Fruit fly (Drosophila melanogaster) whole organism, pupa: ENCODE measurements around the gene TkR86C.

Experiments
- CG8159 ChIP-seq: fragments of 200-800 bp; sonication (Bioruptor generic); optimal IDR thresholded peaks from 3 replicates; lab custom pipeline; 2018; ENCODE audit warnings: missing biosample characterization, mild to moderate bottlenecking, missing genetic modification characterization, moderate library complexity
- D1 ChIP-seq: fragments of 200-800 bp; sonication (Bioruptor generic); optimal IDR thresholded peaks from 2 replicates; lab custom pipeline; 2018; ENCODE audit warnings: missing biosample characterization, mild to moderate bottlenecking, missing genetic modification characterization, moderate library complexity

DNA sequence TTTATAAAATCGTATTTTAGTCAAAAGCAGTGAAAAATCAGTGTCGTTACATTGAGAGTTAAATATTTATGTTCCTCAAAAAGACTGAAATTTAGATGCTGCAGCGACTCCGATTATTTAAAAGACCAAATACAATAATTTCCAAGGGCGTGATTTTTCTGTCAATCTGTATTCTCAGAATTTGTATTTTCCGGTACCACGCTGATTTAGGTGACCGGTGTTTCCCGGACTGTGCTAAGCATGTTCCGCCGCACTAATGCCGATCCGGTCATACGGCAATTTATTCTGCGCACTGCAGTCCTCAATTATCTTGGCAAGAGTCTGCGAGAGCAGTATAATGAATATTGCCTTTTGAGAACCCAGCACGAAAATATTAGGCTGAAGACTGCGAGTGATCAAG is 44.3 kb downstream of the TkR86C start, which contains the start of the genes CG31467 and CG14684:
- no peak for TF ChIP-seq CG8159 (tag; lab: Kevin White, UChicago)
- TF ChIP-seq D1 (tag; lab: Kevin White, UChicago), result no peak
